Worm (Caenorhabditis elegans) whole organism, L3 larva: ENCODE data around the gene ech-9.

Experiments used
- aly-2 ChIP-seq: fragments of 150-350 bp; optimal IDR thresholded peaks from 2 replicates; lab custom pipeline; 2014; ENCODE audit warnings: missing biosample characterization, missing genetic modification characterization
- ama-1 ChIP-seq: fragments of 150-350 bp; optimal IDR thresholded peaks from 2 replicates; lab custom pipeline; 2018
- ceh-28 ChIP-seq: fragments of 150-350 bp; optimal IDR thresholded peaks from 2 replicates; lab custom pipeline; 2014; ENCODE audit warnings: missing biosample characterization, missing genetic modification reagents, missing genetic modification characterization
- ceh-82 ChIP-seq: fragments of 150-350 bp; optimal IDR thresholded peaks from 2 replicates; lab custom pipeline; 2014; ENCODE audit warnings: missing biosample characterization, missing genetic modification characterization
- ceh-9 ChIP-seq: sonication (generic microtip); optimal IDR thresholded peaks from 2 replicates; lab custom pipeline; 2018; ENCODE audit warnings: missing biosample characterization, missing genetic modification characterization
- egl-5 ChIP-seq: fragments of 150-350 bp; optimal IDR thresholded peaks from 2 replicates; lab custom pipeline; 2017; ENCODE audit warnings: missing biosample characterization, missing genetic modification reagents, missing genetic modification characterization, inconsistent platforms
- elt-1 ChIP-seq: fragments of 150-350 bp; optimal IDR thresholded peaks from 2 replicates; lab custom pipeline; 2014; ENCODE audit warnings: missing biosample characterization, missing genetic modification characterization
- elt-2 ChIP-seq: sonication (generic microtip); optimal IDR thresholded peaks from 2 replicates; lab custom pipeline; 2016; ENCODE audit warnings: missing genetic modification reagents, mild to moderate bottlenecking, missing genetic modification characterization, missing compliant biosample characterization
- elt-3 ChIP-seq, 3 experiments: fragments of 150-350 bp in 1 of 3; sonication (generic microtip) in 2 of 3; optimal IDR thresholded peaks; 2 replicates in 2 of 3; 4 replicates in 1 of 3; lab custom pipeline; 2014 to 2017; ENCODE audit warnings: missing biosample characterization in 3 of 3, missing genetic modification characterization in 3 of 3
- eor-1 ChIP-seq, 2 experiments: fragments of 150-350 bp; optimal IDR thresholded peaks; 2 replicates each; lab custom pipeline; 2014 to 2018; ENCODE audit warnings: missing biosample characterization in 2 of 2, missing genetic modification characterization in 2 of 2
- fkh-10 ChIP-seq: sonication (generic microtip); optimal IDR thresholded peaks from 2 replicates; lab custom pipeline; 2017; ENCODE audit warnings: missing biosample characterization, missing genetic modification reagents, missing genetic modification characterization
- hmg-11 ChIP-seq: sonication (generic microtip); optimal IDR thresholded peaks from 2 replicates; lab custom pipeline; 2016; ENCODE audit warnings: missing genetic modification characterization, missing compliant biosample characterization
- jun-1 ChIP-seq: fragments of 150-350 bp; optimal IDR thresholded peaks from 2 replicates; lab custom pipeline; 2014; ENCODE audit warnings: missing biosample characterization, missing genetic modification reagents, missing genetic modification characterization
- lin-39 ChIP-seq: fragments of 150-350 bp; optimal IDR thresholded peaks from 2 replicates; lab custom pipeline; 2018; ENCODE audit warnings: missing biosample characterization, missing genetic modification reagents, missing genetic modification characterization
- lsy-12 ChIP-seq: sonication (generic microtip); optimal IDR thresholded peaks from 2 replicates; lab custom pipeline; 2016; ENCODE audit warnings: mild to moderate bottlenecking, missing genetic modification characterization, missing compliant biosample characterization
- mdl-1 ChIP-seq: fragments of 150-350 bp; optimal IDR thresholded peaks from 2 replicates; lab custom pipeline; 2014; ENCODE audit warnings: missing biosample characterization, missing genetic modification characterization
- mml-1 ChIP-seq: fragments of 150-350 bp; sonication (generic microtip); optimal IDR thresholded peaks from 3 replicates; lab custom pipeline; 2014; ENCODE audit warnings: missing biosample characterization, missing genetic modification characterization
- nfya-1 ChIP-seq: sonication (generic microtip); optimal IDR thresholded peaks from 2 replicates; lab custom pipeline; 2017; ENCODE audit warnings: missing genetic modification characterization, mild to moderate bottlenecking, missing compliant biosample characterization, antibody characterized with exemption, moderate library complexity; ENCODE audit not compliant: insufficient read depth
- nhr-11 ChIP-seq: fragments of 150-350 bp; optimal IDR thresholded peaks from 2 replicates; lab custom pipeline; 2014; ENCODE audit warnings: missing biosample characterization, missing genetic modification characterization
- nhr-12 ChIP-seq: fragments of 150-350 bp; optimal IDR thresholded peaks from 2 replicates; lab custom pipeline; 2014; ENCODE audit warnings: missing biosample characterization, missing genetic modification characterization
- nhr-23 ChIP-seq: fragments of 150-350 bp; optimal IDR thresholded peaks from 2 replicates; lab custom pipeline; 2014; ENCODE audit warnings: missing biosample characterization, missing genetic modification reagents, missing genetic modification characterization
- nhr-237 ChIP-seq: fragments of 150-350 bp; optimal IDR thresholded peaks from 2 replicates; lab custom pipeline; 2014; ENCODE audit warnings: missing biosample characterization, missing genetic modification characterization
- nhr-25 ChIP-seq: sonication (generic microtip); optimal IDR thresholded peaks from 2 replicates; lab custom pipeline; 2017; ENCODE audit warnings: missing biosample characterization, missing genetic modification characterization
- nhr-43 ChIP-seq: sonication (generic microtip); optimal IDR thresholded peaks from 2 replicates; lab custom pipeline; 2016; ENCODE audit warnings: mild to moderate bottlenecking, missing genetic modification characterization, missing compliant biosample characterization; ENCODE audit not compliant: poor library complexity, severe bottlenecking
- nhr-76 ChIP-seq: fragments of 150-350 bp; sonication (generic microtip); optimal IDR thresholded peaks from 5 replicates; lab custom pipeline; 2014; ENCODE audit warnings: missing biosample characterization, missing genetic modification characterization
- nhr-77 ChIP-seq: fragments of 150-350 bp; optimal IDR thresholded peaks from 2 replicates; lab custom pipeline; 2014; ENCODE audit warnings: missing biosample characterization, missing genetic modification characterization
- pha-4 ChIP-seq: fragments of 150-350 bp; optimal IDR thresholded peaks from 2 replicates; lab custom pipeline; 2014; ENCODE audit warnings: missing biosample characterization, missing genetic modification reagents, missing genetic modification characterization
- pqm-1 ChIP-seq: fragments of 150-350 bp; optimal IDR thresholded peaks from 2 replicates; lab custom pipeline; 2017; ENCODE audit warnings: missing biosample characterization, missing genetic modification characterization, inconsistent platforms
- tbx-2 ChIP-seq: sonication (generic microtip); optimal IDR thresholded peaks from 2 replicates; lab custom pipeline; 2016; ENCODE audit warnings: mild to moderate bottlenecking, missing genetic modification characterization, missing compliant biosample characterization
- unc-39 ChIP-seq: sonication (generic microtip); optimal IDR thresholded peaks from 4 replicates; lab custom pipeline; 2017; ENCODE audit warnings: missing biosample characterization, missing genetic modification characterization
- zag-1 ChIP-seq: fragments of 150-350 bp; optimal IDR thresholded peaks from 2 replicates; lab custom pipeline; 2014; ENCODE audit warnings: missing biosample characterization, missing genetic modification characterization
- ztf-11 ChIP-seq: fragments of 150-350 bp; optimal IDR thresholded peaks from 2 replicates; lab custom pipeline; 2014; ENCODE audit warnings: missing biosample characterization, missing genetic modification characterization
- ztf-4 ChIP-seq: fragments of 150-350 bp; optimal IDR thresholded peaks from 2 replicates; lab custom pipeline; 2014; ENCODE audit warnings: missing biosample characterization, missing genetic modification characterization

ech-9 gene

ce11 chrIV:10251764-10252163 lies 16.6 kb upstream of the ech-9 start:
- TF ChIP-seq ceh-82 (tag; lab: Kevin White, UChicago) (no peak), zag-1 (tag; lab: Kevin White, UChicago) (no peak), tbx-2 (tag; lab: Kevin White, UChicago) (no peak), jun-1 (tag; lab: Kevin White, UChicago) (no peak)

- no peak for TF ChIP-seq nhr-23 (tag; lab: Kevin White, UChicago)
- TF ChIP-seq nhr-25 = no peak
- no peak for TF ChIP-seq nhr-237 (tag; lab: Kevin White, UChicago)
- TF ChIP-seq tbx-2 (tag; lab: Kevin White, UChicago) = no peak
- no peak for TF ChIP-seq hmg-11 (tag; lab: Kevin White, UChicago)
- no peak for TF ChIP-seq egl-5 (tag; lab: Kevin White, UChicago)
- TF ChIP-seq mml-1 (tag; lab: Kevin White, UChicago) = no peak
- TF ChIP-seq ceh-9 (tag; lab: Kevin White, UChicago) = no peak
- no peak for TF ChIP-seq unc-39 (tag; lab: Kevin White, UChicago)
- no peak for TF ChIP-seq nhr-76 (tag; lab: Kevin White, UChicago)
- no peak for TF ChIP-seq nhr-11 (tag; lab: Kevin White, UChicago)
- TF ChIP-seq ztf-4 (tag; lab: Kevin White, UChicago) = no peak
- TF ChIP-seq lsy-12 (tag; lab: Kevin White, UChicago) = no peak
- TF ChIP-seq fkh-10 (GFP tag; lab: Kevin White, UChicago) = no peak
- TF ChIP-seq elt-2 = no peak
- TF ChIP-seq nhr-12 (tag; lab: Kevin White, UChicago) = no peak
- TF ChIP-seq ama-1 (lab: Kevin White, UChicago) = no peak
- no peak for TF ChIP-seq pha-4 (tag; lab: Kevin White, UChicago)
- TF ChIP-seq ceh-28 (tag; lab: Kevin White, UChicago) = no peak
Observed at ce11 chrIV:10251261-10251660, 16.1 kb upstream of the ech-9 start.

DNA sequence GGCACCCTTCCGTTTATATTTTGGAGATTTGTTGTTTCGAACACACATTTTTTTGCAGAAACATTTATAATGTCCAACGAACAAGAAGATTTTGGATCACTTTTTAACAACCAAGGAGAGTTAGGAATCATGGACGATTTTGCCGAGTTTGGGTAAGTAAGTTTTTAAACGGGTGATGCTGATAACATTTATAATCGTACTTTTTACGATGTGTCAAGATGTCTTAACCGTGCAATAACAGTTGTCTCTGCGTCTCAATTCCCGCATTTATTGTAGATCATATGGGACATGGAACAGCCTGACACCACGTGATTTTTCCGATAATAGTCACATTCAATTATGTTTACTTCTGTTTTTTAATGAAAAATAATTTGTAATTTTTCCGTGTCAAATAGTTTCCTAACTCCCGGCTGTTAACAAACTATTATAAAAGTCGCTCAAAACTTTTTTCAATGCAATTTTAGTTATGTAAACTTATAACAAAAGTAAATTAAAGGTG lies 15.5 kb upstream of the ech-9 start, which contains the start of gene daf-14:
Gene daf-14 (plus strand): TSS at position 51 of the 499 bp plus-strand sequence.
- peak; percentile 4 for TF ChIP-seq nhr-23 (tag; lab: Kevin White, UChicago)
- peak; percentile 22 for TF ChIP-seq pqm-1
- TF ChIP-seq nhr-77 (tag; lab: Kevin White, UChicago) = no peak
- peak; percentile 11 for TF ChIP-seq nfya-1
- TF ChIP-seq elt-2 = peak; percentile 46
- peak; percentile 25 for TF ChIP-seq pha-4 (tag; lab: Kevin White, UChicago)
- no peak for TF ChIP-seq nhr-12 (tag; lab: Kevin White, UChicago)
- TF ChIP-seq, all 47 proteins: peak for 5

DNA sequence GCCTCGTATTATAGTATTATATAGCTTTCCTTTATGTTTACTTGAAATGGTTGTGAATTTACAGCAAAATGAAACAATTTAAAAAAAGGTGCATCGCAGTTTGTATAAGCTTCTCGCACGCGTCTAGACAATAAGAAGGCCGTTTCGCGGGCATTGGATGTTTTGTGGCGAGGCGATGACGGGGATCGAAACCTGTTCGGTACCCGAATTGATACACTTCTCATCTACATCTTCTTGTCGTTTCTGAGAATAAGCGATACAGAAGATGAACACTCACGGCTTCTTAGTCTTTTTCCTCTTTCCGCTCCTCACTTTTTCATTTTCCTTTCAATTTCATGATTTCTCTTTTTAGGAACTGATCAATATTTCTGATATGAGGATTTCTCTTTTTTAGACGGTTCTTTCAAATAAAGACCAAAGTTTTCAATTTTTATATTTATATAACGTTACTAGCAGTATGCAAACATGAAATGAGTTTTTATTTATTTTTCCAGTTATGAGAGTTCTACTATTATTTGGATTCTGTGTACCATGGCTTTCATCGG lies 10.6 kb upstream of the ech-9 start, which contains the start of gene F01G10.10:
Gene F01G10.10 (plus strand): TSS at position 495 of the 545 bp plus-strand sequence.
- TF ChIP-seq elt-2 (peak; percentile 41), nhr-43 (tag; lab: Kevin White, UChicago) (peak; percentile 34), aly-2 (tag; lab: Kevin White, UChicago) (no peak), jun-1 (tag; lab: Kevin White, UChicago) (no peak), nhr-25 (peak; percentile 62), nhr-23 (tag; lab: Kevin White, UChicago) (peak; percentile 30), ama-1 (lab: Kevin White, UChicago) (peak; percentile 87)

DNA sequence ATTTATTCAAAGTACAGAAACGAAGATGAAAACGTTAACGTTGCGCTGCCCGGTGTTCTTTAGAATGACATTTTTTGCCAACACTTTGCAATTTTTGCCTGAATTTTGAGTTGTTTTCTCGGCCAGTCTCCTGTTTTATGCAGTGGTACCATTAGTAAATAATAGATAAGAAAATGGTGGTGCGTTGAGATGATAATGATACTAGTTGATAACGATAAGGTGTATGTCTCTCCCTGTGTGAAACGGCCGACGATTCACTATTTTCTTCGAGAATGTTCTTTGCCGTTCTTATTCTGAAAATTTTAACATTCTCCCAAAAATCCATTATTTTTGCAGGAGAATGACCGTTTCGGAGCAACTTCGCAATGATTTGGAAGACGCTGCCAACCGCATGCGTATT lies 8.1 kb upstream of the ech-9 start, which contains the start of gene tkt-1:
Gene tkt-1 (plus strand): TSS at position 337 of the 400 bp plus-strand sequence.
- TF ChIP-seq eor-1 (tag; optimal IDR thresholded peaks at IDR 0.05; lab: Kevin White, UChicago) (no peak), pha-4 (tag; lab: Kevin White, UChicago) (peak; percentile 19), ztf-11 (tag; lab: Kevin White, UChicago) (no peak), lin-39 (tag; lab: Kevin White, UChicago) (no peak), elt-1 (tag; lab: Kevin White, UChicago) (no peak), pqm-1 (peak; percentile 88), elt-3 (tag; optimal IDR thresholded peaks at IDR 0.05; lab: Kevin White, UChicago) (peak in 1 of 3 experiments; percentile 85), elt-2 (peak; percentile 92), jun-1 (tag; lab: Kevin White, UChicago) (peak; percentile 55), nhr-237 (tag; lab: Kevin White, UChicago) (no peak), nhr-76 (tag; lab: Kevin White, UChicago) (no peak), mdl-1 (no peak)
- TF ChIP-seq, all 47 proteins: peak for 5
